Worm (Caenorhabditis elegans): Measurements from ENCODE around the gene Y52E8A.3.

Gene Y52E8A.3

DNA sequence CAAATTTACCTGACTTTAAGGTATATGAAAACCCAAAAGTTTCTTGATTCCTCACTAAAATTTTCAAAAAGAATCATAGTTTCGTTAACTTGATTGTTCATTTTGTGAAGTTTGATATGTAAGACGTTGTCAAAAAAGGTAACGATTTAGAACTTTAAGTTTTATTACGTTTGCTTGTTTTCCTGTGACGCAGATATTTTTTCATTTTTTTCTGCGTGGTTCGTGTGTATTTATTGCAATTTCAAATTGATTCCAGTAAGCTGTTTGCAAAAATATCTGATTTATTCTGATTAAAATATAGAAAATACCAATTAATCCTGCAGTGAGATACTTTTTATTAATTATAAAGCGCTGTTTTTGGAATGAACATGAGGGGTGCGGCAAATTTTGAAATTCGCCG is 9.2 kb upstream of the Y52E8A.3 start, which contains the start of gene srw-40:
Gene srw-40, minus strand, starts transcription at position 101 of the 400 bp plus-strand sequence.
- TF ChIP-seq ceh-13 (GFP tag; optimal IDR thresholded peaks at IDR 0.05) (no peak), flt-1 (GFP tag; IDR thresholded peaks at IDR 0.05) (no peak), pes-1 (GFP tag; IDR thresholded peaks at IDR 0.05) (no peak), hnd-1 (tag; optimal IDR thresholded peaks at IDR 0.05) (no peak), ama-1 (optimal IDR thresholded peaks at IDR 0.05) (no peak), hmg-4 (GFP tag; optimal IDR thresholded peaks at IDR 0.05) (no peak), hmbx-1 (tag; optimal IDR thresholded peaks at IDR 0.05) (no peak), aly-1 (tag; optimal IDR thresholded peaks at IDR 0.05) (no peak), ceh-36 (tag; optimal IDR thresholded peaks at IDR 0.05) (no peak), B0310.2 (tag; optimal IDR thresholded peaks at IDR 0.05) (no peak), tbx-11 (GFP tag; IDR thresholded peaks at IDR 0.05) (no peak), ets-7 (tag; optimal IDR thresholded peaks at IDR 0.05) (no peak), tra-4 (tag; optimal IDR thresholded peaks at IDR 0.05) (no peak), F13C5.2 (tag; optimal IDR thresholded peaks at IDR 0.05) (no peak), sea-1 (GFP tag; conservative IDR thresholded peaks at IDR 0.05) (no peak), tbx-37 (GFP tag; conservative IDR thresholded peaks at IDR 0.05) (no peak), scrt-1 (GFP tag; IDR thresholded peaks at IDR 0.05) (no peak)

DNA sequence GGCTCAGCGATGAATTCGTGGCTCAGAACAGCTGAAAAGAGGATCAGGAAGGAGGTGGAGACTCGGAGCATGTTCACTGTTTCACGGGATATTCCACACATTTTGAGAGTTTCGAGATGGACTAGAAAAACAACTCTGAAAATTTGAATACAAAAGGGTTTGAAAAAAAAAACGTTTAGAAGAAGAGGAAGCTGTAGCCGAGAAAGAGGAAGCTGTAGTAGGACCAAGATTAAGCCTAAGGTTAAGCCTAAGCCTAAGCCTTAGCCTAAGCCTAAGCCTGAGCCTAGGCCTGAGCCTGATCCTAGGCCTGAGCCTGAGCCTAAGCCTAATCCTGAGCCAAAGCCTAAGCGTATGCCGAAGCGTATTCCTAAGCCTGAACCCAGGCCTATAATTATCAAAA is 5.3 kb upstream of the Y52E8A.3 start, which contains the start of gene plep-1:
Gene plep-1, minus strand, starts transcription at position 101 of the 400 bp plus-strand sequence.
- TF ChIP-seq ceh-36 (tag; optimal IDR thresholded peaks at IDR 0.05) (peak; percentile 39), flt-1 (GFP tag; IDR thresholded peaks at IDR 0.05) (no peak)

DNA sequence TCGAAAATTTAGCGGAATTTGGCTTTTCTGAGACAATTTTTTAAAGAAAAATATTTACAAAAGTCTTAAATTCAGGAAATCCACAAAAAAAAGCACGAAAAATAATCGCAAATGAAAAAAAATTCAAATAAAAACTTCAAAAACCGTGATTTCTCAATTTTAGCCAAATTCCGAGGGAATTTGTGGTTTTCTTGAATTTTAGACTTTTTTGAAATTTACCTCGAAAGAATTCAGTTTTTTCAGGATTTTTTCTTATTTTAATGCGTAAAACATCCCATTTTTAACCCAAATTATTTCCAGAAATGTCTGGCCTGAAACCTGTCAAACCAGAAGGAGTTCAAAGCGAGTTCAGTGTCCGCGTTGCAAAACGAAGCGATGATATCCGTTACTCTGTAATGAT is 5.5 kb downstream of the Y52E8A.3 start, which contains the start of gene gtf-2F1:
Gene gtf-2F1, plus strand, starts transcription at position 301 of the 400 bp plus-strand sequence.
- TF ChIP-seq B0310.2 (tag; optimal IDR thresholded peaks at IDR 0.05) (no peak), tbx-11 (GFP tag; IDR thresholded peaks at IDR 0.05) (no peak), ets-7 (tag; optimal IDR thresholded peaks at IDR 0.05) (no peak), F13C5.2 (tag; optimal IDR thresholded peaks at IDR 0.05) (no peak), hmg-4 (GFP tag; optimal IDR thresholded peaks at IDR 0.05) (no peak), hmbx-1 (tag; optimal IDR thresholded peaks at IDR 0.05) (no peak), scrt-1 (GFP tag; IDR thresholded peaks at IDR 0.05) (no peak), hnd-1 (tag; optimal IDR thresholded peaks at IDR 0.05) (no peak), pes-1 (GFP tag; IDR thresholded peaks at IDR 0.05) (no peak), ceh-13 (GFP tag; optimal IDR thresholded peaks at IDR 0.05) (no peak), sea-1 (GFP tag; conservative IDR thresholded peaks at IDR 0.05) (no peak), ceh-36 (tag; optimal IDR thresholded peaks at IDR 0.05) (no peak), tbx-37 (GFP tag; conservative IDR thresholded peaks at IDR 0.05) (no peak), aly-1 (tag; optimal IDR thresholded peaks at IDR 0.05) (no peak), ama-1 (optimal IDR thresholded peaks at IDR 0.05) (no peak), flt-1 (GFP tag; IDR thresholded peaks at IDR 0.05) (no peak)

DNA sequence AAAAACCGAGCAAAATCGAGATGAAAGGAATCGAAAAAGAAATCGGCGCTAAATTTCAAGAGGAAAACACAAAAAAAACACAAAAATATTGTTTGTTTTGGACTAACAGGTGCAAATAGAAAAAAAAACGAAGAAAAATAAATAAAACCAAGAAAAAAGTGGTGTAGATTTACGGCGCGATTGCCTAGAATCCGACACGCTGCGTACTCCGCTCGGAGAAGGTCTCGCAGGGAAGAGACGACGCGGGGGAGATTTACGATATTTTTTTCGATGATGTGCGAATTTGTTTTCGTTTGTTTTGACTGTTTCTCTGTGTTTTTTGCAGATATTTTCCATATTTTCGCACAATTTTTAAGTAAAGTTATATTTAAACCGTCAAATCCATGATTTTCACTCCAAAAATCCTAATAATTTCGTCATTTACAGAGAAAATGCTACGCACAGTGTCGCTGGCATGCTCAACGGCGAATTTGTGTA is 7.5 kb downstream of the Y52E8A.3 start, which contains the start of gene sco-1:
Gene sco-1, plus strand, starts transcription at position 427 of the 477 bp plus-strand sequence.
- TF ChIP-seq hmbx-1 (tag; optimal IDR thresholded peaks at IDR 0.05) (no peak), scrt-1 (GFP tag; IDR thresholded peaks at IDR 0.05) (no peak), ceh-36 (tag; optimal IDR thresholded peaks at IDR 0.05) (no peak), ets-7 (tag; optimal IDR thresholded peaks at IDR 0.05) (no peak), B0310.2 (tag; optimal IDR thresholded peaks at IDR 0.05) (peak; percentile 20), tbx-37 (GFP tag; conservative IDR thresholded peaks at IDR 0.05) (peak; percentile 70; the same call in 1 of the 2 replicates), hmg-4 (GFP tag; optimal IDR thresholded peaks at IDR 0.05) (peak; percentile 65), sea-1 (GFP tag; conservative IDR thresholded peaks at IDR 0.05) (0 out of 2 replicates have a peak, but pooled peaks have one; percentile 56), flt-1 (GFP tag; IDR thresholded peaks at IDR 0.05) (peak; percentile 45; the same call in 1 of the 2 replicates), tra-4 (tag; optimal IDR thresholded peaks at IDR 0.05) (no peak), pes-1 (GFP tag; IDR thresholded peaks at IDR 0.05) (peak; percentile 66), hnd-1 (tag; optimal IDR thresholded peaks at IDR 0.05) (no peak), aly-1 (tag; optimal IDR thresholded peaks at IDR 0.05) (no peak), ceh-13 (GFP tag; optimal IDR thresholded peaks at IDR 0.05) (no peak), ama-1 (optimal IDR thresholded peaks at IDR 0.05) (no peak), tbx-11 (GFP tag; IDR thresholded peaks at IDR 0.05) (no peak), F13C5.2 (tag; optimal IDR thresholded peaks at IDR 0.05) (peak; percentile 75)

- TF ChIP-seq ceh-36 (tag; optimal IDR thresholded peaks at IDR 0.05) (no peak), aly-1 (tag; optimal IDR thresholded peaks at IDR 0.05) (no peak), F13C5.2 (tag; optimal IDR thresholded peaks at IDR 0.05) (no peak), scrt-1 (GFP tag; IDR thresholded peaks at IDR 0.05) (no peak), tbx-37 (GFP tag; conservative IDR thresholded peaks at IDR 0.05) (no peak), ama-1 (optimal IDR thresholded peaks at IDR 0.05) (no peak), B0310.2 (tag; optimal IDR thresholded peaks at IDR 0.05) (no peak), sea-1 (GFP tag; conservative IDR thresholded peaks at IDR 0.05) (no peak), ets-7 (tag; optimal IDR thresholded peaks at IDR 0.05) (no peak), hmbx-1 (tag; optimal IDR thresholded peaks at IDR 0.05) (no peak)
Measured at ce11 chrII:4297259-4297658, 9.5 kb downstream of the Y52E8A.3 start.

DNA sequence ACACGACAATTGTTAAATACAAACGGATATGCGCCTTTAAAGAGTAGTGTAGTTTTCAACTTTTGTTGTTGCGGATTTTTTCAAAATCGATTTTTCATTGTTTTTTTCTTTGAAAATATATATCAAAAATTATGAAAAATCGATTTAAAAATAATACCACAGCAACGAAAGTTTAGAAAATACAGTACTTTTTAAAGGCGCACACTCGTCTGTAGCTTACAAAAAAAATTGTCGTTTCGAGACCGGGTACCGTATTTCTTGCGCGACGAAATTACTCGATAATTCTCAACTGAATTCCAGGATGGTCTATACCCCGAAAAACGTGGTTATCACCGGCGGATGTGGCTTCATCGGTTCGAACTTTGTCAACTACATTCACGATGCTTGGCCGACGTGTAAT is 12.0 kb downstream of the Y52E8A.3 start, which contains the start of gene rml-4:
Gene rml-4, plus strand, starts transcription at position 301 of the 400 bp plus-strand sequence.
- TF ChIP-seq ceh-13 (GFP tag; optimal IDR thresholded peaks at IDR 0.05) (no peak), hnd-1 (tag; optimal IDR thresholded peaks at IDR 0.05) (no peak), ceh-36 (tag; optimal IDR thresholded peaks at IDR 0.05) (no peak), tra-4 (tag; optimal IDR thresholded peaks at IDR 0.05) (no peak), tbx-37 (GFP tag; conservative IDR thresholded peaks at IDR 0.05) (no peak), ama-1 (optimal IDR thresholded peaks at IDR 0.05) (no peak), B0310.2 (tag; optimal IDR thresholded peaks at IDR 0.05) (no peak)

DNA sequence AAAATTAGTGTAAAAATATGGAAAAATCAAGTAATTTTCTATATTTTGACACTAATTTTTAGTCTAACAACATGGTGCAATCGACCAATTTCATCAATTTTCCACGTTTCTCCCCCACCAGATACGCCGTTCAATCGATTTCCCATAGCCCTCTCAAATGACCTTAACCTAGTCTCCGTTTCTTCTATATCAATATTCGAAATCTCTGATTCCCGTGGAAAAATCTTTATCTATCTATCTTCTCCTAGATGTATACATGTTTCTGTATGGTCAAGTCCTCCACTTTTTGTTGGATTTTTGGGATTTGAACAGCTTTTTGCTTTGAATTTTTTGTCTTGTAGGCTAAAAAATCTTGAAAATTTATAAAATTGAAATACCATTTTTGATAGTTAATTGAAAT is 12.6 kb downstream of the Y52E8A.3 start:
- TF ChIP-seq flt-1 (GFP tag; IDR thresholded peaks at IDR 0.05) (no peak), tbx-37 (GFP tag; conservative IDR thresholded peaks at IDR 0.05) (no peak), F13C5.2 (tag; optimal IDR thresholded peaks at IDR 0.05) (no peak), hnd-1 (tag; optimal IDR thresholded peaks at IDR 0.05) (no peak), pes-1 (GFP tag; IDR thresholded peaks at IDR 0.05) (no peak), tbx-11 (GFP tag; IDR thresholded peaks at IDR 0.05) (no peak), sea-1 (GFP tag; conservative IDR thresholded peaks at IDR 0.05) (no peak), aly-1 (tag; optimal IDR thresholded peaks at IDR 0.05) (no peak), scrt-1 (GFP tag; IDR thresholded peaks at IDR 0.05) (no peak), ceh-36 (tag; optimal IDR thresholded peaks at IDR 0.05) (no peak), hmg-4 (GFP tag; optimal IDR thresholded peaks at IDR 0.05) (no peak), ets-7 (tag; optimal IDR thresholded peaks at IDR 0.05) (no peak), ama-1 (optimal IDR thresholded peaks at IDR 0.05) (no peak)

Measured in whole organism, early embryonic.